Fruit fly (Drosophila melanogaster) whole organism, prepupa: ENCODE measurements around the gene Pvf2.

Source experiments
- Blimp-1 ChIP-seq: fragments of 200-800 bp; sonication (Bioruptor generic); optimal IDR thresholded peaks from 3 replicates; lab custom pipeline; 2017; ENCODE audit warnings: missing biosample characterization, missing genetic modification characterization, mild to moderate bottlenecking, moderate library complexity, missing genetic modification reagents
- CG10631 ChIP-seq: fragments of 200-800 bp; sonication (Bioruptor generic); optimal IDR thresholded peaks from 2 replicates; lab custom pipeline; 2016; ENCODE audit warnings: missing biosample characterization, missing genetic modification characterization
- CG10669 ChIP-seq: fragments of 200-800 bp; sonication (Bioruptor generic); optimal IDR thresholded peaks from 3 replicates; lab custom pipeline; 2018; ENCODE audit warnings: missing biosample characterization, mild to moderate bottlenecking, missing genetic modification characterization, moderate library complexity
- CG11294 ChIP-seq: fragments of 200-800 bp; sonication (Bioruptor generic); IDR thresholded peaks from 2 replicates; pipeline ENCODE4 v1.3.6; 2022; ENCODE audit warnings: missing biosample characterization, missing genetic modification characterization
- CG11762 ChIP-seq: fragments of 200-800 bp; sonication (Bioruptor generic); optimal IDR thresholded peaks from 3 replicates; lab custom pipeline; 2016; ENCODE audit warnings: missing biosample characterization, missing genetic modification characterization; ENCODE audit not compliant: insufficient read depth
- CG11902 ChIP-seq: fragments of 200-800 bp; sonication (Bioruptor generic); optimal IDR thresholded peaks from 3 replicates; lab custom pipeline; 2016; ENCODE audit warnings: missing biosample characterization, missing genetic modification characterization
- CG15336 ChIP-seq: fragments of 200-800 bp; sonication (Bioruptor generic); IDR thresholded peaks from 2 replicates; pipeline ENCODE4 v1.3.6; 2022; ENCODE audit warnings: missing biosample characterization, missing genetic modification characterization
- CG1621 ChIP-seq: fragments of 200-800 bp; sonication (Bioruptor generic); optimal IDR thresholded peaks from 3 replicates; lab custom pipeline; 2018; ENCODE audit warnings: missing biosample characterization, mild to moderate bottlenecking, missing genetic modification characterization
- CG16779 ChIP-seq: fragments of 200-800 bp; sonication (Bioruptor generic); optimal IDR thresholded peaks from 3 replicates; lab custom pipeline; 2017; ENCODE audit warnings: missing biosample characterization, mild to moderate bottlenecking, missing genetic modification characterization
- CG3032 ChIP-seq: fragments of 200-800 bp; optimal IDR thresholded peaks from 2 replicates; lab custom pipeline; 2019; ENCODE audit warnings: missing biosample characterization, mild to moderate bottlenecking, missing genetic modification characterization, moderate library complexity
- CG31627 ChIP-seq: fragments of 200-800 bp; sonication (Bioruptor generic); optimal IDR thresholded peaks from 3 replicates; lab custom pipeline; 2016; ENCODE audit warnings: missing biosample characterization, missing genetic modification characterization
- CG32006 ChIP-seq: fragments of 200-800 bp; sonication (Bioruptor generic); optimal IDR thresholded peaks from 3 replicates; lab custom pipeline; 2017; ENCODE audit warnings: missing biosample characterization, mild to moderate bottlenecking, missing genetic modification characterization
- CG34406 ChIP-seq: fragments of 200-800 bp; sonication (Bioruptor generic); optimal IDR thresholded peaks from 3 replicates; lab custom pipeline; 2016; ENCODE audit warnings: missing biosample characterization, missing genetic modification characterization
- CG3919 ChIP-seq: fragments of 200-800 bp; sonication (Bioruptor generic); optimal IDR thresholded peaks from 3 replicates; lab custom pipeline; 2016; ENCODE audit warnings: missing biosample characterization, missing genetic modification characterization
- CG4318 ChIP-seq: fragments of 200-800 bp; sonication (Bioruptor generic); optimal IDR thresholded peaks from 3 replicates; lab custom pipeline; 2017; ENCODE audit warnings: missing biosample characterization, mild to moderate bottlenecking, missing genetic modification characterization
- CG6163 ChIP-seq: fragments of 200-800 bp; sonication (Bioruptor generic); IDR thresholded peaks from 3 replicates; pipeline ENCODE4 v1.3.6; 2022; ENCODE audit warnings: missing biosample characterization, missing genetic modification characterization
- CG6276 ChIP-seq: fragments of 200-800 bp; sonication (Bioruptor generic); optimal IDR thresholded peaks from 2 replicates; lab custom pipeline; 2017; ENCODE audit warnings: missing biosample characterization, mild to moderate bottlenecking, missing genetic modification characterization
- CG6792 ChIP-seq: fragments of 200-800 bp; sonication (Bioruptor generic); optimal IDR thresholded peaks from 3 replicates; lab custom pipeline; 2016; ENCODE audit warnings: missing biosample characterization, missing genetic modification characterization
- CG6808 ChIP-seq: fragments of 200-800 bp; sonication (Bioruptor generic); optimal IDR thresholded peaks from 3 replicates; lab custom pipeline; 2017; ENCODE audit warnings: missing biosample characterization, missing genetic modification characterization, mild to moderate bottlenecking, moderate library complexity, missing genetic modification reagents
- CG6854 ChIP-seq: fragments of 200-800 bp; sonication (Bioruptor generic); optimal IDR thresholded peaks from 2 replicates; lab custom pipeline; 2017; ENCODE audit warnings: missing biosample characterization, mild to moderate bottlenecking, missing genetic modification characterization
- CG7368 ChIP-seq: fragments of 200-800 bp; sonication (Bioruptor generic); optimal IDR thresholded peaks from 3 replicates; lab custom pipeline; 2016; ENCODE audit warnings: missing biosample characterization, missing genetic modification characterization
- CG8319 ChIP-seq: fragments of 200-800 bp; sonication (Bioruptor generic); optimal IDR thresholded peaks from 3 replicates; lab custom pipeline; 2016; ENCODE audit warnings: missing biosample characterization, missing genetic modification characterization
- CG8632 ChIP-seq: fragments of 200-800 bp; sonication (Bioruptor generic); optimal IDR thresholded peaks from 3 replicates; lab custom pipeline; 2016; ENCODE audit warnings: missing biosample characterization, missing genetic modification characterization
- CG9139 ChIP-seq: fragments of 200-800 bp; sonication (Bioruptor generic); optimal IDR thresholded peaks from 3 replicates; lab custom pipeline; 2017; ENCODE audit warnings: missing biosample characterization, mild to moderate bottlenecking, missing genetic modification characterization
- Eip75B ChIP-seq: fragments of 200-800 bp; sonication (Bioruptor generic); optimal IDR thresholded peaks from 3 replicates; lab custom pipeline; 2016; ENCODE audit warnings: missing biosample characterization, missing genetic modification characterization
- Eip78C ChIP-seq: fragments of 200-800 bp; sonication (Bioruptor generic); peaks from one replicate; lab custom pipeline; 2016; ENCODE audit warnings: missing biosample characterization, missing genetic modification characterization
- Eip93F ChIP-seq: fragments of 200-800 bp; sonication (Bioruptor generic); optimal IDR thresholded peaks from 2 replicates; lab custom pipeline; 2016; ENCODE audit warnings: missing biosample characterization, mild to moderate bottlenecking, missing genetic modification characterization
- Ets96B ChIP-seq: fragments of 200-800 bp; optimal IDR thresholded peaks from 2 replicates; lab custom pipeline; 2019; ENCODE audit warnings: missing biosample characterization, mild to moderate bottlenecking, missing genetic modification characterization, moderate library complexity
- Gug ChIP-seq: fragments of 200-800 bp; sonication (Bioruptor generic); IDR thresholded peaks from 2 replicates; pipeline ENCODE4 v1.3.6; 2022; ENCODE audit warnings: missing biosample characterization, missing genetic modification characterization
- Hr38 ChIP-seq: sonication (Bioruptor generic); optimal IDR thresholded peaks from 2 replicates; lab custom pipeline; 2016; ENCODE audit warnings: missing biosample characterization, missing genetic modification characterization
- Hr39 ChIP-seq: fragments of 200-800 bp; sonication (Bioruptor generic); optimal IDR thresholded peaks from 2 replicates; lab custom pipeline; 2016; ENCODE audit warnings: missing biosample characterization, missing genetic modification characterization
- Hr4 ChIP-seq: fragments of 200-800 bp; sonication (Bioruptor generic); optimal IDR thresholded peaks from 3 replicates; lab custom pipeline; 2016; ENCODE audit warnings: missing biosample characterization, missing genetic modification characterization
- Lpt ChIP-seq: fragments of 200-800 bp; sonication (Bioruptor generic); optimal IDR thresholded peaks from 3 replicates; lab custom pipeline; 2016; ENCODE audit warnings: missing biosample characterization, missing genetic modification characterization
- Met ChIP-seq: fragments of 200-800 bp; sonication (Bioruptor generic); optimal IDR thresholded peaks from 3 replicates; lab custom pipeline; 2016; ENCODE audit warnings: missing biosample characterization, missing genetic modification characterization
- OdsH ChIP-seq: fragments of 200-800 bp; sonication (Bioruptor generic); optimal IDR thresholded peaks from 3 replicates; lab custom pipeline; 2016; ENCODE audit warnings: missing biosample characterization, missing genetic modification characterization
- Smox ChIP-seq: fragments of 200-800 bp; sonication (Bioruptor generic); optimal IDR thresholded peaks from 3 replicates; lab custom pipeline; 2016; ENCODE audit warnings: missing biosample characterization, missing genetic modification characterization
- Sox102F ChIP-seq: fragments of 200-800 bp; sonication (Bioruptor generic); optimal IDR thresholded peaks from 2 replicates; lab custom pipeline; 2016; ENCODE audit warnings: missing biosample characterization, mild to moderate bottlenecking, missing genetic modification characterization
- Sox14 ChIP-seq: fragments of 200-800 bp; sonication (Bioruptor generic); optimal IDR thresholded peaks from 3 replicates; lab custom pipeline; 2016; ENCODE audit warnings: missing biosample characterization, missing genetic modification characterization
- Sox15 ChIP-seq: fragments of 200-800 bp; sonication (Bioruptor generic); optimal IDR thresholded peaks from 3 replicates; lab custom pipeline; 2016; ENCODE audit warnings: missing biosample characterization, missing genetic modification characterization
- cyc ChIP-seq: fragments of 200-800 bp; sonication (Bioruptor generic); optimal IDR thresholded peaks from 3 replicates; lab custom pipeline; 2016; ENCODE audit warnings: missing biosample characterization, missing genetic modification characterization
- dac ChIP-seq: fragments of 200-800 bp; sonication (Bioruptor generic); optimal IDR thresholded peaks from 2 replicates; lab custom pipeline; 2017; ENCODE audit warnings: missing biosample characterization, mild to moderate bottlenecking, missing genetic modification characterization
- dsx ChIP-seq: fragments of 200-800 bp; optimal IDR thresholded peaks from 3 replicates; lab custom pipeline; 2019; ENCODE audit warnings: missing biosample characterization, mild to moderate bottlenecking, missing genetic modification characterization, moderate library complexity; ENCODE audit not compliant: poor library complexity, severe bottlenecking
- eg ChIP-seq: fragments of 200-800 bp; sonication (Bioruptor generic); IDR thresholded peaks from 3 replicates; pipeline ENCODE4 v1.3.6; 2022; ENCODE audit warnings: missing biosample characterization, missing genetic modification characterization
- esn ChIP-seq: fragments of 200-800 bp; sonication (Bioruptor generic); optimal IDR thresholded peaks from 2 replicates; lab custom pipeline; 2016; ENCODE audit warnings: missing biosample characterization, mild to moderate bottlenecking, missing genetic modification characterization, moderate library complexity
- fd59A ChIP-seq: fragments of 200-800 bp; sonication (Bioruptor generic); optimal IDR thresholded peaks from 2 replicates; lab custom pipeline; 2017; ENCODE audit warnings: missing biosample characterization, mild to moderate bottlenecking, missing genetic modification characterization, missing genetic modification reagents
- fd85E ChIP-seq: fragments of 200-800 bp; sonication (Bioruptor generic); optimal IDR thresholded peaks from 3 replicates; lab custom pipeline; 2016; ENCODE audit warnings: missing biosample characterization, missing genetic modification characterization
- fkh ChIP-seq: fragments of 200-800 bp; sonication (Bioruptor generic); optimal IDR thresholded peaks from 3 replicates; lab custom pipeline; 2017; ENCODE audit warnings: missing biosample characterization, mild to moderate bottlenecking, missing genetic modification characterization, moderate library complexity
- lz ChIP-seq: fragments of 200-800 bp; sonication (Bioruptor generic); optimal IDR thresholded peaks from 3 replicates; lab custom pipeline; 2016; ENCODE audit warnings: missing biosample characterization, missing genetic modification characterization
- pdm3 ChIP-seq: fragments of 200-800 bp; sonication (Bioruptor generic); optimal IDR thresholded peaks from 3 replicates; lab custom pipeline; 2016; ENCODE audit warnings: missing biosample characterization, missing genetic modification characterization
- salr ChIP-seq, 2 experiments: fragments of 200-800 bp; sonication (Bioruptor generic); optimal IDR thresholded peaks; 3 replicates each; lab custom pipeline; 2016 to 2018; ENCODE audit warnings: missing biosample characterization in 2 of 2, missing genetic modification characterization in 2 of 2, mild to moderate bottlenecking in 1 of 2
- svp ChIP-seq: fragments of 200-800 bp; sonication (Bioruptor generic); peaks from one replicate; lab custom pipeline; 2016; ENCODE audit warnings: missing biosample characterization, missing genetic modification characterization
- topi ChIP-seq: fragments of 200-800 bp; sonication (Bioruptor generic); optimal IDR thresholded peaks from 3 replicates; lab custom pipeline; 2016; ENCODE audit warnings: missing biosample characterization, missing genetic modification characterization
- vri ChIP-seq: fragments of 200-800 bp; sonication (Bioruptor generic); optimal IDR thresholded peaks from 3 replicates; lab custom pipeline; 2016; ENCODE audit warnings: missing biosample characterization, mild to moderate bottlenecking, missing genetic modification characterization

Gene Pvf2

dm6 chr2L:7123695-7124094, 39.3 kb upstream of the Pvf2 start:
- no peak for TF ChIP-seq Smox (GFP tag; lab: Kevin White, UChicago)
- peak; percentile 71 for TF ChIP-seq CG15336 (GFP tag; lab: Robert Waterston, UW)
- peak; percentile 27 for TF ChIP-seq CG3919 (GFP tag; lab: Kevin White, UChicago)
- peak; percentile 52 for TF ChIP-seq OdsH (GFP tag; lab: Kevin White, UChicago)
- TF ChIP-seq CG11902 (GFP tag; lab: Kevin White, UChicago): no peak
- TF ChIP-seq CG11762 (GFP tag; lab: Kevin White, UChicago): peak; percentile 2
- peak; percentile 36; the same call in 1 of the 2 replicates for TF ChIP-seq CG11294
- TF ChIP-seq CG8319 (GFP tag; lab: Kevin White, UChicago): no peak
- TF ChIP-seq CG10631: peak; percentile 39
- peak; percentile 53 for TF ChIP-seq Eip78C (GFP tag; lab: Kevin White, UChicago)
- peak; percentile 49 for TF ChIP-seq pdm3 (GFP tag; lab: Kevin White, UChicago)
- TF ChIP-seq CG9139 (GFP tag; lab: Kevin White, UChicago): no peak
- peak; percentile 15 for TF ChIP-seq CG1621 (tag; lab: Kevin White, UChicago)
- TF ChIP-seq lz: no peak
- peak; percentile 41 for TF ChIP-seq CG6276 (GFP tag; lab: Kevin White, UChicago)
- TF ChIP-seq CG32006 (GFP tag; lab: Kevin White, UChicago): peak; percentile 73
- peak; percentile 8 for TF ChIP-seq Eip75B (GFP tag; lab: Kevin White, UChicago)
- TF ChIP-seq Gug: no peak
- no peak for TF ChIP-seq dsx (GFP tag; lab: Kevin White, UChicago)
- peak; percentile 20 for TF ChIP-seq CG3032 (tag; lab: Kevin White, UChicago)
- TF ChIP-seq Hr39 (GFP tag; lab: Kevin White, UChicago): peak; percentile 23
- no peak for TF ChIP-seq Blimp-1 (GFP tag; lab: Kevin White, UChicago)
- TF ChIP-seq CG7368 (GFP tag; lab: Kevin White, UChicago): no peak
- TF ChIP-seq Lpt: peak; percentile 4
- peak; percentile 48 for TF ChIP-seq svp
- TF ChIP-seq CG16779 (tag; lab: Kevin White, UChicago): no peak
- TF ChIP-seq esn (GFP tag; lab: Kevin White, UChicago): no peak
- TF ChIP-seq CG6854: no peak
- peak; percentile 5 for TF ChIP-seq Sox14 (GFP tag; lab: Kevin White, UChicago)
- TF ChIP-seq Sox102F: no peak
- TF ChIP-seq Hr4: peak; percentile 67
- no peak for TF ChIP-seq Eip93F (GFP tag; lab: Kevin White, UChicago)
- TF ChIP-seq topi (GFP tag; lab: Kevin White, UChicago): no peak
- no peak for TF ChIP-seq CG8632 (GFP tag; lab: Kevin White, UChicago)
- peak; percentile 2 for TF ChIP-seq Met (GFP tag; lab: Kevin White, UChicago)
- no peak for TF ChIP-seq Sox15 (GFP tag; lab: Kevin White, UChicago)
- TF ChIP-seq CG31627 (GFP tag; lab: Kevin White, UChicago): peak; percentile 12
- TF ChIP-seq dac: peak; percentile 8
- TF ChIP-seq Ets96B (tag; lab: Kevin White, UChicago): peak; percentile 20
- TF ChIP-seq CG34406 (GFP tag; lab: Kevin White, UChicago): no peak
- no peak for TF ChIP-seq CG6808 (GFP tag; lab: Kevin White, UChicago)
- peak; percentile 17 for TF ChIP-seq CG4318 (GFP tag; lab: Kevin White, UChicago)
- peak; percentile 14 for TF ChIP-seq cyc (GFP tag; lab: Kevin White, UChicago)
- TF ChIP-seq CG6163 (GFP tag; lab: Robert Waterston, UW): peak; percentile 69
- no peak for TF ChIP-seq fd85E (GFP tag; lab: Kevin White, UChicago)
- TF ChIP-seq CG10669 (GFP tag; lab: Kevin White, UChicago): peak; percentile 25
- no peak for TF ChIP-seq fd59A (GFP tag; lab: Kevin White, UChicago)
- peak; percentile 71 for TF ChIP-seq eg (GFP tag; lab: Robert Waterston, UW)
- no peak for TF ChIP-seq fkh (GFP tag; lab: Kevin White, UChicago)
- TF ChIP-seq salr (GFP tag; optimal IDR thresholded peaks at IDR 0.05; lab: Kevin White, UChicago): peak in 1 of 2 experiments; percentile 45
- no peak for TF ChIP-seq Hr38 (GFP tag; lab: Kevin White, UChicago)
- TF ChIP-seq CG6792 (GFP tag; lab: Kevin White, UChicago): peak; percentile 15
- no peak for TF ChIP-seq vri (GFP tag; lab: Kevin White, UChicago)
